Worm (Caenorhabditis elegans): ENCODE measurements around the gene F31D5.2.

The F31D5.2 gene

ce11 chrII:4215318-4215717 is at the start of gene F31D5.2:
F31D5.2 (plus strand) TSS chrII:4215618.
- TF ChIP-seq unc-62 (GFP tag; optimal IDR thresholded peaks at IDR 0.05 in 1 of 2) (peak in 1 of 2 experiments; percentile 27), unc-62 (tag; optimal IDR thresholded peaks at IDR 0.05) (no peak), mxl-3 (GFP tag; optimal IDR thresholded peaks at IDR 0.05) (no peak), ceh-82 (tag; optimal IDR thresholded peaks at IDR 0.05) (no peak), ceh-62 (tag; optimal IDR thresholded peaks at IDR 0.05) (no peak), zfp-2 (tag; optimal IDR thresholded peaks at IDR 0.05) (no peak), nhr-102 (tag; optimal IDR thresholded peaks at IDR 0.05) (no peak), nhr-111 (GFP tag; optimal IDR thresholded peaks at IDR 0.05) (no peak), snpc-1.2 (GFP tag; IDR thresholded peaks at IDR 0.05) (no peak)

- TF ChIP-seq nhr-28 (tag; optimal IDR thresholded peaks at IDR 0.05) (no peak), dve-1 (tag; optimal IDR thresholded peaks at IDR 0.05; ENCODE audit: insufficient read depth) (no peak), egl-43 (GFP tag; IDR thresholded peaks at IDR 0.05) (0 out of 2 replicates have a peak, but pooled peaks have one; percentile 46), lin-1 (GFP tag; IDR thresholded peaks at IDR 0.05) (no peak), set-16 (GFP tag; IDR thresholded peaks at IDR 0.05) (peak; percentile 83)
Measured at ce11 chrII:4167833-4168232, 47.6 kb upstream of the F31D5.2 start.

ce11 chrII:4168404-4168803 is 47.0 kb upstream of the F31D5.2 start, which contains the start of gene R03H10.4:
R03H10.4 (minus strand) TSS chrII:4168504.
- peak; percentile 13 for TF ChIP-seq aha-1 (tag)

ce11 chrII:4170508-4170907 is 44.9 kb upstream of the F31D5.2 start, which contains the start of gene R03H10.5:
R03H10.5 (minus strand) TSS chrII:4170608.
- TF ChIP-seq dmd-8 (GFP tag; IDR thresholded peaks at IDR 0.05) = no peak
- no peak for TF ChIP-seq madf-5 (GFP tag; IDR thresholded peaks at IDR 0.05)

ce11 chrII:4173398-4173797 is 42.0 kb upstream of the F31D5.2 start, which contains the start of gene R03H10.6:
R03H10.6 (minus strand) TSS chrII:4173498.
- TF ChIP-seq aha-1 (tag) = peak; percentile 82
- no peak for TF ChIP-seq nhr-76 (tag; optimal IDR thresholded peaks at IDR 0.05)

ce11 chrII:4173842-4174241 is 41.6 kb upstream of the F31D5.2 start:
- TF ChIP-seq lin-29 (GFP tag; IDR thresholded peaks at IDR 0.05) (no peak), nhr-11 (tag; optimal IDR thresholded peaks at IDR 0.05) (no peak), set-16 (GFP tag; IDR thresholded peaks at IDR 0.05) (no peak)

- TF ChIP-seq nhr-77 (tag; optimal IDR thresholded peaks at IDR 0.05) = no peak
- TF ChIP-seq pqm-1 (tag; optimal IDR thresholded peaks at IDR 0.05) = peak; percentile 45
- no peak for TF ChIP-seq ztf-7 (tag; optimal IDR thresholded peaks at IDR 0.05)
- no peak for TF ChIP-seq daf-16 (GFP tag; optimal IDR thresholded peaks at IDR 0.05)
- peak; percentile 19 for TF ChIP-seq daf-16 (tag; optimal IDR thresholded peaks at IDR 0.05)
Measured at ce11 chrII:4178838-4179237, 36.6 kb upstream of the F31D5.2 start, which contains the start of gene R03H10.7. R03H10.7 (minus strand) TSS chrII:4178938.

- peak; percentile 71 for TF ChIP-seq php-3 (GFP tag; IDR thresholded peaks at IDR 0.05)
- TF ChIP-seq daf-16 (GFP tag; optimal IDR thresholded peaks at IDR 0.05) = no peak
- TF ChIP-seq daf-16 (tag; optimal IDR thresholded peaks at IDR 0.05) = peak; percentile 89
- TF ChIP-seq nhr-28 (tag; optimal IDR thresholded peaks at IDR 0.05) = peak; percentile 14
- TF ChIP-seq nhr-42 (GFP tag; IDR thresholded peaks at IDR 0.05) = no peak
- TF ChIP-seq lir-3 (tag; optimal IDR thresholded peaks at IDR 0.05) = no peak
- TF ChIP-seq ztf-7 (tag; optimal IDR thresholded peaks at IDR 0.05) = no peak
- TF ChIP-seq F49E8.2 (tag; optimal IDR thresholded peaks at IDR 0.05; ENCODE audit: borderline replicate concordance) = no peak
- TF ChIP-seq hlh-11 (tag; optimal IDR thresholded peaks at IDR 0.05) = peak; percentile 21
- no peak for TF ChIP-seq lin-13 (GFP tag; optimal IDR thresholded peaks at IDR 0.05)
- peak; percentile 66 for TF ChIP-seq dve-1 (tag; optimal IDR thresholded peaks at IDR 0.05; ENCODE audit: insufficient read depth)
- no peak for TF ChIP-seq ces-1 (GFP tag; optimal IDR thresholded peaks at IDR 0.05)
- peak; percentile 76 for TF ChIP-seq aha-1 (tag)
- no peak for TF ChIP-seq tag-97 (GFP tag; IDR thresholded peaks at IDR 0.05)
Measured at ce11 chrII:4179897-4180296, 35.5 kb upstream of the F31D5.2 start, which contains the start of gene R03H10.1. R03H10.1 (plus strand) TSS chrII:4180248.
